Fruit fly (Drosophila melanogaster) whole organism, embryonic: ENCODE results near the gene wls.

Experiments
- Atf-2 ChIP-seq: fragments of 200-800 bp; sonication (Bioruptor generic); optimal IDR thresholded peaks from 2 replicates; lab custom pipeline; 2016; ENCODE audit warnings: missing biosample characterization, missing genetic modification characterization
- BtbVII ChIP-seq: fragments of 200-800 bp; sonication (Bioruptor generic); optimal IDR thresholded peaks from 3 replicates; lab custom pipeline; 2017; ENCODE audit warnings: missing biosample characterization, mild to moderate bottlenecking, missing genetic modification characterization
- C15 ChIP-seq: fragments of 200-800 bp; sonication (Bioruptor generic); IDR thresholded peaks from 3 replicates; pipeline ENCODE4 v1.3.6; 2022; ENCODE audit warnings: missing biosample characterization, missing genetic modification characterization
- CG10274 ChIP-seq: fragments of 200-800 bp; sonication (Bioruptor generic); optimal IDR thresholded peaks from 3 replicates; lab custom pipeline; 2017; ENCODE audit warnings: missing biosample characterization, mild to moderate bottlenecking, missing genetic modification characterization
- CG10462 ChIP-seq: fragments of 200-800 bp; sonication (Bioruptor generic); optimal IDR thresholded peaks from 2 replicates; lab custom pipeline; 2016; ENCODE audit warnings: missing biosample characterization, missing genetic modification characterization
- CG10565 ChIP-seq: fragments of 200-800 bp; sonication (Bioruptor generic); optimal IDR thresholded peaks from 3 replicates; lab custom pipeline; 2016; ENCODE audit warnings: missing biosample characterization, mild to moderate bottlenecking, missing genetic modification characterization
- CG12071 ChIP-seq: fragments of 200-800 bp; sonication (Bioruptor generic); optimal IDR thresholded peaks from 3 replicates; lab custom pipeline; 2018; ENCODE audit warnings: missing biosample characterization, mild to moderate bottlenecking, missing genetic modification characterization
- CG12219 ChIP-seq: fragments of 200-800 bp; sonication (Bioruptor generic); optimal IDR thresholded peaks from 3 replicates; lab custom pipeline; 2018; ENCODE audit warnings: missing biosample characterization, mild to moderate bottlenecking, missing genetic modification characterization
- CG13296 ChIP-seq: fragments of 200-800 bp; sonication (Bioruptor generic); optimal IDR thresholded peaks from 3 replicates; lab custom pipeline; 2018; ENCODE audit warnings: missing biosample characterization, mild to moderate bottlenecking, missing genetic modification characterization
- CG17361 ChIP-seq: fragments of 200-800 bp; sonication (Bioruptor generic); IDR thresholded peaks from 3 replicates; pipeline ENCODE4 v1.3.6; 2022; ENCODE audit warnings: missing biosample characterization, missing genetic modification characterization
- CG18476 ChIP-seq: fragments of 200-800 bp; sonication (Bioruptor generic); optimal IDR thresholded peaks from 2 replicates; lab custom pipeline; 2016; ENCODE audit warnings: missing biosample characterization, mild to moderate bottlenecking, missing genetic modification characterization
- CG18764 ChIP-seq: fragments of 200-800 bp; sonication (Bioruptor generic); optimal IDR thresholded peaks from 3 replicates; lab custom pipeline; 2016; ENCODE audit warnings: missing biosample characterization, missing genetic modification characterization
- CG2875 ChIP-seq: fragments of 200-800 bp; sonication (Bioruptor generic); optimal IDR thresholded peaks from 2 replicates; lab custom pipeline; 2017; ENCODE audit warnings: missing biosample characterization, mild to moderate bottlenecking, missing genetic modification characterization, missing genetic modification reagents
- CG34224 ChIP-seq: fragments of 200-800 bp; sonication (Bioruptor generic); IDR thresholded peaks from 3 replicates; pipeline ENCODE4 v1.3.6; 2022; ENCODE audit warnings: missing biosample characterization, missing genetic modification characterization; ENCODE audit not compliant: partially characterized antibody
- CG5245 ChIP-seq: fragments of 200-800 bp; sonication (Bioruptor generic); optimal IDR thresholded peaks from 3 replicates; lab custom pipeline; 2016; ENCODE audit warnings: missing biosample characterization, missing genetic modification characterization
- CG7271 ChIP-seq: fragments of 200-800 bp; sonication (Bioruptor generic); optimal IDR thresholded peaks from 2 replicates; lab custom pipeline; 2018; ENCODE audit warnings: missing biosample characterization, mild to moderate bottlenecking, missing genetic modification characterization, moderate library complexity
- CG8944 ChIP-seq: fragments of 200-800 bp; sonication (Bioruptor generic); optimal IDR thresholded peaks from 3 replicates; lab custom pipeline; 2016; ENCODE audit warnings: missing biosample characterization, missing genetic modification characterization
- Deaf1 ChIP-seq: fragments of 200-800 bp; optimal IDR thresholded peaks from 3 replicates; lab custom pipeline; 2019; ENCODE audit warnings: missing biosample characterization, mild to moderate bottlenecking, missing genetic modification characterization, moderate library complexity
- Doc2 ChIP-seq: fragments of 200-800 bp; sonication (Bioruptor generic); IDR thresholded peaks from 2 replicates; pipeline ENCODE4 v1.3.6; 2022; ENCODE audit warnings: missing biosample characterization, missing genetic modification characterization
- Doc3 ChIP-seq: fragments of 200-800 bp; sonication (Bioruptor generic); IDR thresholded peaks from 3 replicates; pipeline ENCODE4 v1.3.6; 2022; ENCODE audit warnings: missing biosample characterization, missing genetic modification characterization; ENCODE audit not compliant: partially characterized antibody
- Ets65A ChIP-seq: fragments of 200-800 bp; sonication (Bioruptor generic); peaks from one replicate; lab custom pipeline; 2016; ENCODE audit warnings: missing biosample characterization, missing genetic modification characterization
- HHEX ChIP-seq: fragments of 200-800 bp; sonication (Bioruptor generic); optimal IDR thresholded peaks from 3 replicates; lab custom pipeline; 2017; ENCODE audit warnings: missing biosample characterization, mild to moderate bottlenecking, missing genetic modification characterization, missing genetic modification reagents
- Hr39 ChIP-seq: fragments of >200 bp; optimal IDR thresholded peaks from 2 replicates; lab custom pipeline; 2017
- MESR4 ChIP-seq: fragments of 200-800 bp; sonication (Bioruptor generic); optimal IDR thresholded peaks from 2 replicates; lab custom pipeline; 2018; ENCODE audit warnings: missing biosample characterization, mild to moderate bottlenecking, missing genetic modification characterization, moderate library complexity
- Mad ChIP-seq: fragments of 200-800 bp; sonication (Bioruptor generic); optimal IDR thresholded peaks from 2 replicates; lab custom pipeline; 2016; ENCODE audit warnings: missing biosample characterization, missing genetic modification characterization
- Sry-δ ChIP-seq: fragments of 200-800 bp; sonication (Bioruptor generic); optimal IDR thresholded peaks from 2 replicates; lab custom pipeline; 2016; ENCODE audit warnings: missing biosample characterization, missing genetic modification characterization
- Trl ChIP-seq, 3 experiments: fragments of >200 bp in 2 of 3; fragments of 200-800 bp in 1 of 3; sonication (Bioruptor generic) in 1 of 3; optimal IDR thresholded peaks; 2 replicates in 1 of 3; 3 replicates in 2 of 3; lab custom pipeline; 2016 to 2017; ENCODE audit warnings: missing biosample characterization in 1 of 3, missing genetic modification characterization in 1 of 3
- YL-1 ChIP-seq: fragments of 200-800 bp; sonication (Bioruptor generic); optimal IDR thresholded peaks from 3 replicates; lab custom pipeline; 2017; ENCODE audit warnings: missing biosample characterization, mild to moderate bottlenecking, missing genetic modification characterization
- aop ChIP-seq: fragments of 200-800 bp; sonication (Bioruptor generic); IDR thresholded peaks from 2 replicates; pipeline ENCODE4 v1.3.6; 2022; ENCODE audit warnings: missing biosample characterization, missing genetic modification characterization
- ato ChIP-seq: fragments of 200-800 bp; sonication (Bioruptor generic); IDR thresholded peaks from 2 replicates; pipeline ENCODE4 v1.3.6; 2022; ENCODE audit warnings: missing biosample characterization, missing genetic modification characterization; ENCODE audit not compliant: partially characterized antibody
- bcd ChIP-seq: fragments of 200-800 bp; sonication (Bioruptor generic); optimal IDR thresholded peaks from 2 replicates; lab custom pipeline; 2017; ENCODE audit warnings: missing biosample characterization, mild to moderate bottlenecking, missing genetic modification characterization
- cg ChIP-seq: fragments of 200-800 bp; sonication (Bioruptor generic); optimal IDR thresholded peaks from 3 replicates; lab custom pipeline; 2019; ENCODE audit warnings: missing biosample characterization, mild to moderate bottlenecking, missing genetic modification characterization, moderate library complexity
- crc ChIP-seq: fragments of 200-800 bp; sonication (Bioruptor generic); optimal IDR thresholded peaks from 2 replicates; lab custom pipeline; 2016; ENCODE audit warnings: missing biosample characterization, missing genetic modification characterization
- cwo ChIP-seq: fragments of 200-800 bp; sonication (Bioruptor generic); optimal IDR thresholded peaks from 3 replicates; lab custom pipeline; 2017; ENCODE audit warnings: missing biosample characterization, missing genetic modification characterization, mild to moderate bottlenecking, moderate library complexity, missing genetic modification reagents
- dmrt99B ChIP-seq: fragments of 200-800 bp; sonication (Bioruptor generic); optimal IDR thresholded peaks from 2 replicates; lab custom pipeline; 2018; ENCODE audit warnings: missing biosample characterization, mild to moderate bottlenecking, missing genetic modification characterization, moderate library complexity
- dpn ChIP-seq, 2 experiments: fragments of 200-800 bp; sonication (Bioruptor generic); optimal IDR thresholded peaks; 3 replicates each; lab custom pipeline; 2016; ENCODE audit warnings: missing biosample characterization in 2 of 2, missing genetic modification characterization in 2 of 2
- eve ChIP-seq, 2 experiments: fragments of >200 bp; optimal IDR thresholded peaks; 2 replicates each; lab custom pipeline; 2017; ENCODE audit warnings: missing biosample characterization in 2 of 2, missing genetic modification characterization in 2 of 2
- eyg ChIP-seq: fragments of 200-800 bp; sonication (Bioruptor generic); optimal IDR thresholded peaks from 3 replicates; lab custom pipeline; 2016; ENCODE audit warnings: missing biosample characterization, missing genetic modification characterization
- fd96Cb ChIP-seq: fragments of 200-800 bp; sonication (Bioruptor generic); optimal IDR thresholded peaks from 2 replicates; lab custom pipeline; 2018; ENCODE audit warnings: missing biosample characterization, mild to moderate bottlenecking, missing genetic modification characterization, moderate library complexity
- gcm ChIP-seq: fragments of 200-800 bp; sonication (Bioruptor generic); optimal IDR thresholded peaks from 2 replicates; lab custom pipeline; 2019; ENCODE audit warnings: missing biosample characterization, mild to moderate bottlenecking, missing genetic modification characterization, moderate library complexity
- salm ChIP-seq: fragments of 200-800 bp; sonication (Bioruptor generic); optimal IDR thresholded peaks from 2 replicates; lab custom pipeline; 2018; ENCODE audit warnings: missing biosample characterization, mild to moderate bottlenecking, missing genetic modification characterization
- slou ChIP-seq: fragments of 200-800 bp; sonication (Bioruptor generic); optimal IDR thresholded peaks from 3 replicates; lab custom pipeline; 2016; ENCODE audit warnings: missing biosample characterization, missing genetic modification characterization
- sr ChIP-seq: fragments of 200-800 bp; sonication (Bioruptor generic); IDR thresholded peaks from 3 replicates; pipeline ENCODE4 v1.3.6; 2022; ENCODE audit warnings: missing biosample characterization, missing genetic modification characterization
- ssp ChIP-seq: fragments of 200-800 bp; sonication (Bioruptor generic); IDR thresholded peaks from 2 replicates; pipeline ENCODE4 v1.3.6; 2022; ENCODE audit warnings: missing biosample characterization, missing genetic modification characterization
- tll ChIP-seq, 2 experiments: fragments of 200-800 bp in 1 of 2; fragments of >200 bp in 1 of 2; sonication (Bioruptor generic) in 1 of 2; optimal IDR thresholded peaks; 2 replicates each; lab custom pipeline; 2017 to 2019; ENCODE audit warnings: missing biosample characterization in 2 of 2, missing genetic modification characterization in 2 of 2, mild to moderate bottlenecking in 1 of 2, moderate library complexity in 1 of 2
- trh ChIP-seq: fragments of 200-800 bp; sonication (Bioruptor generic); optimal IDR thresholded peaks from 2 replicates; lab custom pipeline; 2016; ENCODE audit warnings: missing biosample characterization, missing genetic modification characterization
- ttk ChIP-seq: fragments of 200-800 bp; sonication (Bioruptor generic); IDR thresholded peaks from 2 replicates; pipeline ENCODE4 v2.1.2; 2022; ENCODE audit warnings: missing biosample characterization, missing genetic modification characterization
- wor ChIP-seq: fragments of 200-800 bp; sonication (Bioruptor generic); IDR thresholded peaks from 2 replicates; pipeline ENCODE4 v1.3.6; 2022; ENCODE audit warnings: missing biosample characterization, missing genetic modification characterization

wls gene

DNA sequence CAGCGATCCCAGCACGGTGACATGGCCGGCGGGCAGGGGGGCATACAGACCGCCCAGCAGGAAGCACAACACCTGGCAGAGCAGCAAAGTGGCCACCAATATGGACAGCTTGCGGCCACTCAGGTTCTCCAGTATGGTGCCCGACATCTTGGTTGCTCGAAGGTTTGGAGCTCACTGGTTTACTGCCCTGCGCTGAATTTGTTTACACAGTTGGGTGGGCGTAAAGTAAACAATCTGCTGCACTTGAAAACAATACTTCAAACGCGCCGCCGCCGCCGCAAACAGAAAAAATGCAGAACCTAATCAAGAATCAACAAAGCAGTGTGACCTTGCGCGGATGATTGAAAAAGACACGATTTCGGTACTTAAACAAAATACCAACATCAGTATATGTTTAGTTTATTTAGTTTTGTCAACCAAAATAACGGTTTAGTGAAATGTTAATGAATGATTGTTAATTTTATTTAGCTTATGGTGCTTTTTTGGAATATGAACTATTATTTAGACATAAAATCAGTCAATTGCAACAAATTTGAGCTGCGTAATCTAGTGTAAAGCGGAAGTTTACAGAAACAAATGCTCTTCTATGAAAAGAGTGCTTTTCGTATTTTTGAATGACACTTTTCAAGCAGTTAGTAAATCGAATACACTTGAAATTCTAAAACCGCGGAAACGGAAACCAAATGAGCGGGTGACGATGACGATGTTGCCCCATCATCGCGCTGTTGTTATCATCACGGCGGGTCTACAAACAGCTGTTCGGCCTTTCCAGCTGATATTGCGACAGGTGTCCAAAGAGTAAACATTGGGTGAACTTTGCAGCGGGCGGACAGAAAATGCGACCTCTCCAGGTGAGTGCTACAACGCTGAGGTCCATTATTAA lies at the start of gene wls, which contains the start of gene Adck5 (continued):
- 0 out of 3 replicates have a peak, but pooled peaks have one; percentile 23 for TF ChIP-seq CG34224 (GFP tag; lab: Robert Waterston, UW)
- no peak for TF ChIP-seq cwo (GFP tag; lab: Kevin White, UChicago)
- TF ChIP-seq crc (GFP tag; lab: Kevin White, UChicago), result peak; percentile 35
- TF ChIP-seq dmrt99B, result no peak
- peak; percentile 62; the same call in 2 of the 3 replicates for TF ChIP-seq CG17361
- no peak for TF ChIP-seq Ets65A (GFP tag; lab: Kevin White, UChicago)
- TF ChIP-seq eyg (GFP tag; lab: Kevin White, UChicago), result peak; percentile 40
- peak; percentile 39 for TF ChIP-seq CG18476 (GFP tag; lab: Kevin White, UChicago)
- 0 out of 3 replicates have a peak, but pooled peaks have one; percentile 46 for TF ChIP-seq sr (GFP tag; lab: Robert Waterston, UW)
- TF ChIP-seq Doc3 (GFP tag; lab: Robert Waterston, UW), result no peak
- TF ChIP-seq CG8944 (GFP tag; lab: Kevin White, UChicago), result no peak
- peak; percentile 25 for TF ChIP-seq salm (tag; lab: Kevin White, UChicago)
- TF ChIP-seq Deaf1, result no peak
- TF ChIP-seq fd96Cb (tag; lab: Kevin White, UChicago), result no peak
- TF ChIP-seq HHEX (GFP tag; lab: Kevin White, UChicago), result peak; percentile 58
- no peak for TF ChIP-seq wor (GFP tag; lab: Robert Waterston, UW)
- peak; percentile 79 for TF ChIP-seq BtbVII (GFP tag; lab: Kevin White, UChicago)
- TF ChIP-seq Mad (GFP tag; lab: Kevin White, UChicago), result peak; percentile 44
- TF ChIP-seq MESR4 (GFP tag; lab: Kevin White, UChicago), result peak; percentile 59
- no peak for TF ChIP-seq CG10565
- peak; percentile 41 for TF ChIP-seq YL-1 (GFP tag; lab: Kevin White, UChicago)
- peak; percentile 59 for TF ChIP-seq bcd (GFP tag; lab: Kevin White, UChicago)
- TF ChIP-seq Atf-2, result no peak
- peak; percentile 28 for TF ChIP-seq CG18764 (GFP tag; lab: Kevin White, UChicago)
- no peak for TF ChIP-seq ttk
- peak; percentile 70 for TF ChIP-seq CG13296
- TF ChIP-seq C15 (GFP tag; lab: Robert Waterston, UW), result peak; percentile 48; the same call in 1 of the 3 replicates
- TF ChIP-seq ssp (GFP tag; lab: Robert Waterston, UW), result no peak
- peak; percentile 25 for TF ChIP-seq CG2875 (GFP tag; lab: Kevin White, UChicago)
- TF ChIP-seq Hr39 (lab: Kevin White, UChicago), result no peak
- TF ChIP-seq gcm (GFP tag; lab: Kevin White, UChicago), result peak; percentile 26
- TF ChIP-seq Doc2, result no peak
- peak; percentile 47 for TF ChIP-seq CG12219 (GFP tag; lab: Kevin White, UChicago)
- peak; percentile 9 to 57 for TF ChIP-seq dpn (GFP tag; optimal IDR thresholded peaks at IDR 0.05; lab: Kevin White, UChicago)
- no peak for TF ChIP-seq trh (GFP tag; lab: Kevin White, UChicago)
- peak; percentile 42 for TF ChIP-seq CG10462 (GFP tag; lab: Kevin White, UChicago)
- TF ChIP-seq CG12071, result peak; percentile 81
- TF ChIP-seq ato (GFP tag; lab: Robert Waterston, UW), result no peak
- TF ChIP-seq cg (GFP tag; lab: Kevin White, UChicago), result no peak
- TF ChIP-seq Sry-δ (GFP tag; lab: Kevin White, UChicago), result peak; percentile 25
- no peak for TF ChIP-seq tll (GFP tag; optimal IDR thresholded peaks at IDR 0.05; lab: Kevin White, UChicago)
- no peak for TF ChIP-seq Trl (optimal IDR thresholded peaks at IDR 0.05; lab: Kevin White, UChicago)
- peak; percentile 23 for TF ChIP-seq Trl (GFP tag; optimal IDR thresholded peaks at IDR 0.05; lab: Kevin White, UChicago)
- no peak for TF ChIP-seq CG5245
- peak; percentile 18 for TF ChIP-seq slou (GFP tag; lab: Kevin White, UChicago)
- TF ChIP-seq CG10274, result peak; percentile 32
- no peak for TF ChIP-seq eve (GFP tag; optimal IDR thresholded peaks at IDR 0.05; lab: Kevin White, UChicago)
- peak; percentile 50 for TF ChIP-seq CG7271 (tag; lab: Kevin White, UChicago)
- no peak for TF ChIP-seq aop (GFP tag; lab: Robert Waterston, UW)
